Fruit fly (Drosophila melanogaster) whole organism, embryonic: ENCODE results near the gene peng.
A peak's percentile ranks its signal among the peaks of the same experiment; 100 is the strongest.

ENCODE experiments used
- Atf-2 ChIP-seq: fragments of 200-800 bp; sonication (Bioruptor generic); optimal IDR thresholded peaks from 2 replicates; lab custom pipeline; 2016; ENCODE audit warnings: missing biosample characterization, missing genetic modification characterization
- Bgb ChIP-seq: fragments of 200-800 bp; sonication (Bioruptor generic); IDR thresholded peaks from 2 replicates; pipeline ENCODE4 v1.3.6; 2022; ENCODE audit warnings: missing biosample characterization, missing genetic modification characterization; ENCODE audit not compliant: partially characterized antibody
- CG1024 ChIP-seq: fragments of 200-800 bp; sonication (Bioruptor generic); IDR thresholded peaks from 2 replicates; pipeline ENCODE4 v1.3.6; 2022; ENCODE audit warnings: missing biosample characterization, missing genetic modification characterization
- CG12659 ChIP-seq: fragments of 200-800 bp; sonication (Bioruptor generic); optimal IDR thresholded peaks from 3 replicates; lab custom pipeline; 2017; ENCODE audit warnings: mild to moderate bottlenecking, missing biosample characterization, missing genetic modification reagents, missing genetic modification characterization
- CG13123 ChIP-seq: fragments of 200-800 bp; sonication (Bioruptor generic); optimal IDR thresholded peaks from 2 replicates; lab custom pipeline; 2016; ENCODE audit warnings: missing biosample characterization, missing genetic modification characterization
- CG13894 ChIP-seq: fragments of 200-800 bp; sonication (Bioruptor generic); optimal IDR thresholded peaks from 3 replicates; lab custom pipeline; 2018; ENCODE audit warnings: missing biosample characterization, mild to moderate bottlenecking, missing genetic modification characterization, moderate library complexity
- CG14710 ChIP-seq: fragments of 200-800 bp; sonication (Bioruptor generic); optimal IDR thresholded peaks from 3 replicates; lab custom pipeline; 2019; ENCODE audit warnings: missing biosample characterization, mild to moderate bottlenecking, missing genetic modification characterization, moderate library complexity
- CG18011 ChIP-seq: fragments of 200-800 bp; sonication (Bioruptor generic); optimal IDR thresholded peaks from 2 replicates; lab custom pipeline; 2017; ENCODE audit warnings: missing biosample characterization, missing genetic modification characterization, mild to moderate bottlenecking, moderate library complexity, missing genotype
- CG18599 ChIP-seq: fragments of 200-800 bp; sonication (Bioruptor generic); optimal IDR thresholded peaks from 3 replicates; lab custom pipeline; 2017; ENCODE audit warnings: missing biosample characterization, missing genetic modification characterization, mild to moderate bottlenecking, moderate library complexity, missing genetic modification reagents
- CG2116 ChIP-seq: fragments of 200-800 bp; sonication (Bioruptor generic); optimal IDR thresholded peaks from 3 replicates; lab custom pipeline; 2018; ENCODE audit warnings: missing biosample characterization, mild to moderate bottlenecking, missing genetic modification characterization
- CG2129 ChIP-seq: fragments of 200-800 bp; sonication (Bioruptor generic); IDR thresholded peaks from 2 replicates; pipeline ENCODE4 v1.3.6; 2022; ENCODE audit warnings: missing biosample characterization, missing genetic modification characterization; ENCODE audit not compliant: partially characterized antibody
- CG34376 ChIP-seq: fragments of 200-800 bp; sonication (Bioruptor generic); optimal IDR thresholded peaks from 2 replicates; lab custom pipeline; 2018; ENCODE audit warnings: missing biosample characterization, mild to moderate bottlenecking, missing genetic modification characterization
- CG3995 ChIP-seq: fragments of 200-800 bp; sonication (Bioruptor generic); optimal IDR thresholded peaks from 3 replicates; lab custom pipeline; 2016; ENCODE audit warnings: missing biosample characterization, missing genetic modification characterization
- CG4424 ChIP-seq: fragments of 200-800 bp; sonication (Bioruptor generic); optimal IDR thresholded peaks from 3 replicates; lab custom pipeline; 2016; ENCODE audit warnings: missing biosample characterization, missing genetic modification characterization
- CG6175 ChIP-seq: fragments of 200-800 bp; sonication (Bioruptor generic); IDR thresholded peaks from 3 replicates; pipeline ENCODE4 v1.3.6; 2022; ENCODE audit warnings: missing biosample characterization, missing genetic modification characterization
- CG8290 ChIP-seq, 3 experiments: fragments of 200-800 bp; sonication (Bioruptor generic); optimal IDR thresholded peaks; 2 replicates each; lab custom pipeline; 2016 to 2019; ENCODE audit warnings: missing biosample characterization in 3 of 3, missing genetic modification characterization in 3 of 3, mild to moderate bottlenecking in 2 of 3, moderate library complexity in 1 of 3
- CG9876 ChIP-seq: fragments of 200-800 bp; sonication (Bioruptor generic); optimal IDR thresholded peaks from 2 replicates; lab custom pipeline; 2016; ENCODE audit warnings: missing biosample characterization, missing genetic modification characterization
- Dll ChIP-seq: fragments of 200-800 bp; sonication (Bioruptor generic); IDR thresholded peaks from 4 replicates; pipeline ENCODE4 v1.3.6; 2022; ENCODE audit warnings: missing biosample characterization, missing genetic modification characterization; ENCODE audit not compliant: partially characterized antibody
- E2f2 ChIP-seq: fragments of 200-800 bp; sonication (Bioruptor generic); IDR thresholded peaks from 2 replicates; pipeline ENCODE4 v1.3.6; 2022; ENCODE audit warnings: missing biosample characterization, missing genetic modification characterization
- GATAe ChIP-seq: fragments of 200-800 bp; sonication (Bioruptor generic); conservative IDR thresholded peaks from 2 replicates; pipeline ENCODE4 v1.3.6; 2022; ENCODE audit warnings: missing biosample characterization, missing genetic modification characterization
- HLH4C ChIP-seq: fragments of 200-800 bp; sonication (Bioruptor generic); IDR thresholded peaks from 3 replicates; pipeline ENCODE4 v1.3.6; 2022; ENCODE audit warnings: missing biosample characterization, missing genetic modification characterization; ENCODE audit not compliant: partially characterized antibody
- Hr51 ChIP-seq, 2 experiments: fragments of 200-800 bp; sonication (Bioruptor generic); optimal IDR thresholded peaks; 2 replicates in 1 of 2; 3 replicates in 1 of 2; lab custom pipeline; 2016 to 2018; ENCODE audit warnings: missing biosample characterization in 2 of 2, missing genetic modification characterization in 2 of 2, mild to moderate bottlenecking in 1 of 2, moderate library complexity in 1 of 2
- Lhr ChIP-seq: fragments of 200-800 bp; sonication (Bioruptor generic); optimal IDR thresholded peaks from 3 replicates; lab custom pipeline; 2017; ENCODE audit warnings: mild to moderate bottlenecking, missing biosample characterization, missing genetic modification reagents, missing genetic modification characterization
- MBD-R2 ChIP-seq: fragments of 200-800 bp; sonication (Bioruptor generic); IDR thresholded peaks from 2 replicates; pipeline ENCODE4 v1.3.6; 2022; ENCODE audit warnings: missing biosample characterization, missing genetic modification characterization
- Max ChIP-seq: fragments of 200-800 bp; sonication (Bioruptor generic); optimal IDR thresholded peaks from 2 replicates; lab custom pipeline; 2016; ENCODE audit warnings: missing biosample characterization, mild to moderate bottlenecking, missing genetic modification characterization
- NfI ChIP-seq: fragments of 200-800 bp; sonication (Bioruptor generic); optimal IDR thresholded peaks from 3 replicates; lab custom pipeline; 2018; ENCODE audit warnings: missing biosample characterization, mild to moderate bottlenecking, missing genetic modification characterization, moderate library complexity
- Opbp ChIP-seq: fragments of 200-800 bp; sonication (Bioruptor generic); IDR thresholded peaks from 3 replicates; pipeline ENCODE4 v1.3.6; 2022; ENCODE audit warnings: missing biosample characterization, missing genetic modification characterization; ENCODE audit not compliant: partially characterized antibody
- Ptx1 ChIP-seq: fragments of 200-800 bp; sonication (Bioruptor generic); IDR thresholded peaks from 2 replicates; pipeline ENCODE4 v1.3.6; 2022; ENCODE audit warnings: missing biosample characterization, missing genetic modification characterization
- Rfx ChIP-seq: fragments of 200-800 bp; sonication (Bioruptor generic); IDR thresholded peaks from 2 replicates; pipeline ENCODE4 v1.3.6; 2022; ENCODE audit warnings: missing biosample characterization, missing genetic modification characterization
- Scr ChIP-seq: fragments of 200-800 bp; sonication (Bioruptor generic); IDR thresholded peaks from 2 replicates; pipeline ENCODE4 v1.3.6; 2022; ENCODE audit warnings: missing biosample characterization, missing genetic modification characterization; ENCODE audit not compliant: partially characterized antibody
- YL-1 ChIP-seq: fragments of 200-800 bp; sonication (Bioruptor generic); optimal IDR thresholded peaks from 3 replicates; lab custom pipeline; 2017; ENCODE audit warnings: missing biosample characterization, mild to moderate bottlenecking, missing genetic modification characterization
- bbx ChIP-seq: fragments of 200-800 bp; sonication (Bioruptor generic); IDR thresholded peaks from 2 replicates; pipeline ENCODE4 v1.3.6; 2022; ENCODE audit warnings: missing biosample characterization, missing genetic modification characterization; ENCODE audit not compliant: partially characterized antibody
- bcd ChIP-seq: fragments of 200-800 bp; sonication (Bioruptor generic); optimal IDR thresholded peaks from 2 replicates; lab custom pipeline; 2017; ENCODE audit warnings: missing biosample characterization, mild to moderate bottlenecking, missing genetic modification characterization
- ewg ChIP-seq: fragments of 200-800 bp; sonication (Bioruptor generic); optimal IDR thresholded peaks from 3 replicates; lab custom pipeline; 2017; ENCODE audit warnings: mild to moderate bottlenecking, missing biosample characterization, missing genetic modification reagents, missing genetic modification characterization
- gcm ChIP-seq: fragments of 200-800 bp; sonication (Bioruptor generic); optimal IDR thresholded peaks from 2 replicates; lab custom pipeline; 2019; ENCODE audit warnings: missing biosample characterization, mild to moderate bottlenecking, missing genetic modification characterization, moderate library complexity
- gcm2 ChIP-seq: fragments of 200-800 bp; sonication (Bioruptor generic); optimal IDR thresholded peaks from 2 replicates; lab custom pipeline; 2016; ENCODE audit warnings: missing biosample characterization, missing genetic modification characterization
- ken ChIP-seq: fragments of 200-800 bp; sonication (Bioruptor generic); IDR thresholded peaks from 3 replicates; pipeline ENCODE4 v1.3.6; 2022; ENCODE audit warnings: missing biosample characterization, missing genetic modification characterization
- mam ChIP-seq: fragments of 200-800 bp; sonication (Bioruptor generic); optimal IDR thresholded peaks from 3 replicates; lab custom pipeline; 2016; ENCODE audit warnings: missing biosample characterization, missing genetic modification characterization
- nom ChIP-seq: fragments of 200-800 bp; sonication (Bioruptor generic); optimal IDR thresholded peaks from 2 replicates; lab custom pipeline; 2017; ENCODE audit warnings: missing biosample characterization, missing genetic modification characterization, mild to moderate bottlenecking, moderate library complexity, missing genetic modification reagents
- pnt ChIP-seq: fragments of 200-800 bp; sonication (Bioruptor generic); optimal IDR thresholded peaks from 3 replicates; lab custom pipeline; 2016; ENCODE audit warnings: missing biosample characterization, missing genetic modification characterization
- pum ChIP-seq: fragments of 200-800 bp; sonication (Bioruptor generic); optimal IDR thresholded peaks from 2 replicates; lab custom pipeline; 2016; ENCODE audit warnings: missing biosample characterization, missing genetic modification characterization
- sd ChIP-seq: fragments of 200-800 bp; sonication (Bioruptor generic); optimal IDR thresholded peaks from 3 replicates; lab custom pipeline; 2018; ENCODE audit warnings: missing biosample characterization, mild to moderate bottlenecking, missing genetic modification characterization, moderate library complexity
- shn ChIP-seq: fragments of 200-800 bp; sonication (Bioruptor generic); optimal IDR thresholded peaks from 3 replicates; lab custom pipeline; 2016; ENCODE audit warnings: missing biosample characterization, missing genetic modification characterization
- unc-4 ChIP-seq: fragments of 200-800 bp; sonication (Bioruptor generic); IDR thresholded peaks from 2 replicates; pipeline ENCODE4 v1.3.6; 2022; ENCODE audit warnings: missing biosample characterization, missing genetic modification characterization; ENCODE audit not compliant: partially characterized antibody
- zfh1 ChIP-seq: fragments of 200-800 bp; sonication (Bioruptor generic); IDR thresholded peaks from 3 replicates; pipeline ENCODE4 v1.3.6; 2022; ENCODE audit warnings: missing biosample characterization, missing genetic modification characterization
- zfh2 ChIP-seq: fragments of 200-800 bp; sonication (Bioruptor generic); optimal IDR thresholded peaks from 2 replicates; lab custom pipeline; 2016; ENCODE audit warnings: missing biosample characterization, missing genetic modification characterization

peng gene

DNA sequence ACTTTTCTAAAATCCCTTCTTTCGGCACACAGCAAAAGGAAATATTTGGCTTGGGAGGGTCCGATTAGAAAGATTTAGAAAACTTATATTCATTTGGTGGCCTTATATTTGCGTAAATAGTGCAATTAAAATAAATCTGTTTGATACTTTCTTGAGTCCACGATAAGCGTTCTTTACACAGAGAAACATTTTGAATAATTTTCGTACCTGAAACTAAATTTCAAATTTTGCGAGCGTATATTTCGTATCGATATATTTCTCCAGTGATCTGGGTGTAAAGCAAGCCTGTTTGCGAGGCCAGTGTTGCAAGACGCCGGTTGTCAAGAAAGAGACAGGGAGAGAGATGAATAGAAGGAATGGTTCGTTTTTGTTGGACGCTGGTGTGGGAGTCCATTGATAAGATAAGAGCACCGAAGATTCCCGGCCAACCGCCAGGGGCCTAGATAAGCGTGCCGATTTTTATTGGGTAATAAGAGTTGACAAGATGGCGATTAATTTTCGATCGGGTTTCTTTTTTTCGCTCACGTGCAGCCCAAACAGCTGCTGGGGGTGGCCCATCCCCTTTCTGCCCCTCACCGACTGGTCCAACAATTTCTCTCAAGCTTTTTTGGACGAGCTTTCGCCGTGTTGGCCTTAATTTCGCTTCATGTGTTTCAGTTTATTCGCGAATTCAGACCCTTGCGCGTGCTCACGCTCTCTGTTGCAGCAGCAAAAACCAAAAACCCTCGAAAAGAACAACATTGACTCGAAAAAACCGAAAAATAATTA lies 24.2 kb upstream of the peng start, which contains the start of gene slgA (continued):
- TF ChIP-seq CG13894 (tag; lab: Kevin White, UChicago) (peak; percentile 54), CG2129 (GFP tag; lab: Robert Waterston, UW) (peak; percentile 33; the same call in 1 of the 2 replicates), Bgb (GFP tag; lab: Robert Waterston, UW) (peak; percentile 70), CG13123 (no peak), GATAe (peak; percentile 95), Atf-2 (no peak), CG14710 (peak; percentile 59), CG1024 (GFP tag; lab: Robert Waterston, UW) (0 out of 2 replicates have a peak, but pooled peaks have one; percentile 18), Ptx1 (GFP tag; lab: Robert Waterston, UW) (peak; percentile 7; the same call in 1 of the 2 replicates), CG18011 (GFP tag; lab: Kevin White, UChicago) (no peak), CG3995 (GFP tag; lab: Kevin White, UChicago) (peak; percentile 70), CG9876 (peak; percentile 19), gcm (GFP tag; lab: Kevin White, UChicago) (no peak), zfh1 (GFP tag; lab: Robert Waterston, UW) (0 out of 3 replicates have a peak, but pooled peaks have one; percentile 26), Lhr (GFP tag; lab: Kevin White, UChicago) (peak; percentile 68), zfh2 (peak; percentile 53), shn (peak; percentile 25), HLH4C (GFP tag; lab: Robert Waterston, UW) (peak; percentile 52; the same call in 1 of the 3 replicates), gcm2 (GFP tag; lab: Kevin White, UChicago) (no peak), E2f2 (GFP tag; lab: Robert Waterston, UW) (peak; percentile 87), pum (GFP tag; lab: Kevin White, UChicago) (peak; percentile 19), Scr (peak; percentile 72; the same call in 1 of the 2 replicates), CG4424 (GFP tag; lab: Kevin White, UChicago) (peak; percentile 16), unc-4 (GFP tag; lab: Robert Waterston, UW) (peak; percentile 63), sd (tag; lab: Kevin White, UChicago) (peak; percentile 5), CG12659 (GFP tag; lab: Kevin White, UChicago) (peak; percentile 63), ken (GFP tag; lab: Robert Waterston, UW) (peak; percentile 57; the same call in 2 of the 3 replicates), bcd (GFP tag; lab: Kevin White, UChicago) (peak; percentile 29), CG18599 (GFP tag; lab: Kevin White, UChicago) (peak; percentile 19), NfI (GFP tag; lab: Kevin White, UChicago) (peak; percentile 58), CG6175 (no peak), CG8290 (GFP tag; optimal IDR thresholded peaks at IDR 0.05; lab: Kevin White, UChicago) (peak; percentile 61), CG8290 (tag; optimal IDR thresholded peaks at IDR 0.05; lab: Kevin White, UChicago) (peak; percentile 18 to 83), Dll (GFP tag; lab: Robert Waterston, UW) (peak; percentile 77), CG34376 (peak; percentile 38), mam (peak; percentile 69), Max (GFP tag; lab: Kevin White, UChicago) (peak; percentile 2), Opbp (GFP tag; lab: Robert Waterston, UW) (peak; percentile 71), Hr51 (GFP tag; optimal IDR thresholded peaks at IDR 0.05; lab: Kevin White, UChicago) (peak in 1 of 2 experiments; percentile 64), Rfx (GFP tag; lab: Robert Waterston, UW) (peak; percentile 64), CG2116 (peak; percentile 98), ewg (peak; percentile 13), YL-1 (peak; percentile 10), bbx (GFP tag; lab: Robert Waterston, UW) (peak; percentile 80), MBD-R2 (GFP tag; lab: Robert Waterston, UW) (peak; percentile 70; the same call in 1 of the 2 replicates), nom (GFP tag; lab: Kevin White, UChicago) (peak; percentile 22), pnt (GFP tag; lab: Kevin White, UChicago) (no peak)
